Worm (Caenorhabditis elegans) whole organism, early embryonic: ENCODE results near the gene C05B5.11.
"Not testable (repeated sequence)": the region's sequence is repeated elsewhere in the genome, so short reads cannot be mapped to it uniquely, and the experiment has no call there.

Experiments
- B0310.2 ChIP-seq: sonication (generic microtip); optimal IDR thresholded peaks from 2 replicates; lab custom pipeline; 2016; ENCODE audit warnings: mild to moderate bottlenecking, missing genetic modification characterization, missing compliant biosample characterization
- F13C5.2 ChIP-seq: sonication (generic microtip); optimal IDR thresholded peaks from 2 replicates; lab custom pipeline; 2017; ENCODE audit warnings: mild to moderate bottlenecking, missing genetic modification characterization, inconsistent platforms, missing compliant biosample characterization
- aly-1 ChIP-seq: sonication (generic microtip); optimal IDR thresholded peaks from 2 replicates; lab custom pipeline; 2016; ENCODE audit warnings: missing genetic modification characterization, missing compliant biosample characterization
- ama-1 ChIP-seq: fragments of 150-350 bp; optimal IDR thresholded peaks from 2 replicates; lab custom pipeline; 2014
- ceh-13 ChIP-seq: fragments of 200-800 bp; sonication (Bioruptor generic); optimal IDR thresholded peaks from 2 replicates; lab custom pipeline; 2018; ENCODE audit warnings: mild to moderate bottlenecking, missing genetic modification characterization, missing compliant biosample characterization
- ceh-36 ChIP-seq: sonication (generic microtip); optimal IDR thresholded peaks from 2 replicates; lab custom pipeline; 2016; ENCODE audit warnings: missing genetic modification characterization, inconsistent platforms, missing compliant biosample characterization
- ets-7 ChIP-seq: sonication (generic microtip); optimal IDR thresholded peaks from 2 replicates; lab custom pipeline; 2016; ENCODE audit warnings: missing genotype, missing genetic modification characterization, missing compliant biosample characterization
- flt-1 ChIP-seq: fragments of 200-800 bp; sonication (Bioruptor generic); IDR thresholded peaks from 2 replicates; pipeline ENCODE4 v1.3.6; 2022; ENCODE audit warnings: missing genetic modification characterization, missing compliant biosample characterization
- hmbx-1 ChIP-seq: sonication (generic microtip); optimal IDR thresholded peaks from 2 replicates; lab custom pipeline; 2016; ENCODE audit warnings: mild to moderate bottlenecking, missing genetic modification characterization, missing compliant biosample characterization
- hmg-4 ChIP-seq: fragments of 200-800 bp; sonication (Bioruptor generic); optimal IDR thresholded peaks from 2 replicates; lab custom pipeline; 2018; ENCODE audit warnings: mild to moderate bottlenecking, missing genetic modification characterization, missing compliant biosample characterization
- hnd-1 ChIP-seq: sonication (generic microtip); optimal IDR thresholded peaks from 2 replicates; lab custom pipeline; 2016; ENCODE audit warnings: missing genetic modification characterization, missing compliant biosample characterization
- pes-1 ChIP-seq: fragments of 200-800 bp; sonication (Bioruptor generic); IDR thresholded peaks from 2 replicates; pipeline ENCODE4 v1.3.6; 2022; ENCODE audit warnings: missing genetic modification reagents, missing genetic modification characterization, missing compliant biosample characterization
- scrt-1 ChIP-seq: fragments of 200-800 bp; sonication (Bioruptor generic); IDR thresholded peaks from 2 replicates; pipeline ENCODE4 v1.3.6; 2022; ENCODE audit warnings: missing genetic modification characterization, missing compliant biosample characterization
- sea-1 ChIP-seq: fragments of 200-800 bp; sonication (Bioruptor generic); conservative IDR thresholded peaks from 2 replicates; pipeline ENCODE4 v1.3.6; 2022; ENCODE audit warnings: missing genetic modification characterization, missing compliant biosample characterization
- tbx-11 ChIP-seq: fragments of 200-800 bp; sonication (Bioruptor generic); IDR thresholded peaks from 2 replicates; pipeline ENCODE4 v1.3.6; 2022; ENCODE audit warnings: missing genetic modification characterization, missing compliant biosample characterization
- tbx-37 ChIP-seq: fragments of 200-800 bp; sonication (Bioruptor generic); conservative IDR thresholded peaks from 2 replicates; pipeline ENCODE4 v1.3.6; 2022; ENCODE audit warnings: missing genetic modification reagents, missing genetic modification characterization, missing compliant biosample characterization
- tra-4 ChIP-seq: sonication (generic microtip); optimal IDR thresholded peaks from 2 replicates; lab custom pipeline; 2017; ENCODE audit warnings: missing genetic modification characterization, missing compliant biosample characterization

Gene C05B5.11

DNA sequence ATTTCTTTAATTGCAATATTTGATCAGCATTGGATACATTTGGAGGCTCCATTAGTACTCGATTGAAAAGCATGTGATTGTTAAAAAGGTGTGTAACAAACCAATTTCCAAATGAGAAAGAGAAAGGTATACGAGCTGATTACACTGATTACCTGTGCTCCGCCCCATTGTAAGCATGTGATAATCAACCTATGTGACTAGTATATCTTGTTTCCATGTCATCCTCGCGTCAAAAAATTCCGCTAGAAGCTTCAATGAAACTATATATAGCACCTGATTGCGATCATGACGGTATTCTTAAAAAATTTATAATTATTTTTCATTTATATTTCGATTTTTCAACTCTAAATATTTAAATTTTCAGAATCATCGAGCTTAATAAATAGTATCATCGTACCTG, 26.2 kb downstream of the C05B5.11 start, which contains the start of gene M04D8.4:
TSS of gene M04D8.4 (minus strand) at position 101 of the 400 bp plus-strand sequence.
- TF ChIP-seq hnd-1 (tag; lab: Kevin White, UChicago): no peak

DNA sequence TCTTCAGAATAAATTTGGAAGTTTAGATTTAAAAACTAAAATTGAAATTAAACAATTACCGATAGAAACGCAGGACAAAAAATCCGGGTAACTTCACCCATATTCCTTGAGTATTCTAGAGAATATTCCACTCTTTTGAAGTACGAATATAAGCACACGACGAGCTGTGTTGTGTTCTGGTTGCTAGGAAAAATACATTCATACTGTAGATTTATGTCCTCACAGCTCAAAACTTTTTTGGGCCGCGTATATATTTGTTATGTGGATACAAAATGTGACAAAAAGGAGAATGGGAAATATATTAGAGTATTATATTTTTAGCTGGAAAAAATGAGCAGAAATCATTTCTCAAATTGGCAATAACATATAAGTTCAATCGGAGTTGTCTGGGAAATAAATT, 28.9 kb downstream of the C05B5.11 start, which contains the start of gene M04D8.5:
TSS of gene M04D8.5 (minus strand) at position 101 of the 400 bp plus-strand sequence.
- no peak for TF ChIP-seq tra-4 (tag; lab: Kevin White, UChicago)
- TF ChIP-seq ceh-13 (GFP tag; lab: Kevin White, UChicago): no peak
- no peak for TF ChIP-seq B0310.2
- no peak for TF ChIP-seq hmg-4 (GFP tag; lab: Kevin White, UChicago)
- no peak for TF ChIP-seq sea-1 (GFP tag; lab: Robert Waterston, UW)
- TF ChIP-seq hnd-1 (tag; lab: Kevin White, UChicago): no peak
- no peak for TF ChIP-seq pes-1
- no peak for TF ChIP-seq tbx-37 (GFP tag; lab: Robert Waterston, UW)
- no peak for TF ChIP-seq ama-1 (lab: Kevin White, UChicago)
- no peak for TF ChIP-seq aly-1 (tag; lab: Kevin White, UChicago)
- TF ChIP-seq ets-7 (tag; lab: Kevin White, UChicago): no peak
- TF ChIP-seq tbx-11 (GFP tag; lab: Robert Waterston, UW): no peak
- TF ChIP-seq flt-1: no peak
- TF ChIP-seq F13C5.2 (tag; lab: Kevin White, UChicago): no peak
- no peak for TF ChIP-seq hmbx-1 (tag; lab: Kevin White, UChicago)
- no peak for TF ChIP-seq scrt-1
- TF ChIP-seq ceh-36 (tag; lab: Kevin White, UChicago): no peak

- TF ChIP-seq ceh-13 (GFP tag; lab: Kevin White, UChicago): no peak
Observed at ce11 chrIII:10033881-10034280, 29.6 kb downstream of the C05B5.11 start, which contains the start of gene M04D8.8. Gene M04D8.8, plus strand, starts transcription at chrIII:10034181.

ce11 chrIII:10035783-10036182, 31.5 kb downstream of the C05B5.11 start, which contains the start of gene xbx-3:
Gene xbx-3, plus strand, starts transcription at chrIII:10035945.
- TF ChIP-seq ceh-36 (tag; lab: Kevin White, UChicago): no peak
- TF ChIP-seq ets-7 (tag; lab: Kevin White, UChicago): no peak
- no peak for TF ChIP-seq pes-1
- TF ChIP-seq flt-1: no peak
- no peak for TF ChIP-seq tra-4 (tag; lab: Kevin White, UChicago)
- no peak for TF ChIP-seq ama-1 (lab: Kevin White, UChicago)
- no peak for TF ChIP-seq hnd-1 (tag; lab: Kevin White, UChicago)
- TF ChIP-seq sea-1 (GFP tag; lab: Robert Waterston, UW): no peak
- no peak for TF ChIP-seq ceh-13 (GFP tag; lab: Kevin White, UChicago)
- no peak for TF ChIP-seq tbx-11 (GFP tag; lab: Robert Waterston, UW)
- TF ChIP-seq B0310.2: no peak
- no peak for TF ChIP-seq F13C5.2 (tag; lab: Kevin White, UChicago)

ce11 chrIII:10037150-10037549, 32.8 kb downstream of the C05B5.11 start, which contains the start of gene M04D8.7:
Gene M04D8.7, plus strand, starts transcription at chrIII:10037450.
- TF ChIP-seq flt-1: no peak
- no peak for TF ChIP-seq hmbx-1 (tag; lab: Kevin White, UChicago)
- TF ChIP-seq ceh-13 (GFP tag; lab: Kevin White, UChicago): no peak
- no peak for TF ChIP-seq ets-7 (tag; lab: Kevin White, UChicago)
- no peak for TF ChIP-seq B0310.2
- TF ChIP-seq pes-1: no peak
- TF ChIP-seq ceh-36 (tag; lab: Kevin White, UChicago): no peak
- TF ChIP-seq aly-1 (tag; lab: Kevin White, UChicago): no peak
- no peak for TF ChIP-seq sea-1 (GFP tag; lab: Robert Waterston, UW)
- TF ChIP-seq ama-1 (lab: Kevin White, UChicago): no peak
- no peak for TF ChIP-seq F13C5.2 (tag; lab: Kevin White, UChicago)
- no peak for TF ChIP-seq tra-4 (tag; lab: Kevin White, UChicago)

- TF ChIP-seq ceh-36 (tag; lab: Kevin White, UChicago): no peak
- no peak for TF ChIP-seq ceh-13 (GFP tag; lab: Kevin White, UChicago)
Observed at ce11 chrIII:10040013-10040412, 35.7 kb downstream of the C05B5.11 start, which contains the start of gene T16G12.7. Gene T16G12.7, minus strand, starts transcription at chrIII:10040113.

ce11 chrIII:10049682-10050081, 45.4 kb downstream of the C05B5.11 start, which contains the start of gene T16G12.1:
Gene T16G12.1, minus strand, starts transcription at chrIII:10049857.
- TF ChIP-seq tbx-11 (GFP tag; lab: Robert Waterston, UW): no peak
- TF ChIP-seq tra-4 (tag; lab: Kevin White, UChicago): no peak

DNA sequence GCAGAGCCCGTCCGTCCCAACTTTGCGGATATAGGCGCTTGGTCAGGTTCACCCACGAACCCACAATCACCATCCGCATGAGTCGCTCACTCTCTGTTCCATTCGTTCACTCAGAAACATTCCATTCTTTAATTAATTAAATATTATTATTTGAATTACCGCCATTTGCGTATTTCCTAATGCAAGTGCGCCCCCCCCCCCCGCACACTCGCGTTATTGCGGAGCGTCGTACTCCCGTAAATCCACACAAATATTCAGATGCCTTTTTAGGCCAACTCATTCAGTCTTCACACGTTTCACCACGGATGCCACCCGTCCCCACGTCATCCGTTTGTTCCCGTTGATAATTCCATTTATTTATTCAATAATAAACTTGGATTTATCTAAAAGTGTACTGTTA, 46.0 kb downstream of the C05B5.11 start, which contains the start of gene T16G12.3:
TSS of gene T16G12.3 (plus strand) at position 301 of the 400 bp plus-strand sequence.
- TF ChIP-seq ama-1 (lab: Kevin White, UChicago); hmbx-1 (tag; lab: Kevin White, UChicago); pes-1: not testable (repeated sequence)

DNA sequence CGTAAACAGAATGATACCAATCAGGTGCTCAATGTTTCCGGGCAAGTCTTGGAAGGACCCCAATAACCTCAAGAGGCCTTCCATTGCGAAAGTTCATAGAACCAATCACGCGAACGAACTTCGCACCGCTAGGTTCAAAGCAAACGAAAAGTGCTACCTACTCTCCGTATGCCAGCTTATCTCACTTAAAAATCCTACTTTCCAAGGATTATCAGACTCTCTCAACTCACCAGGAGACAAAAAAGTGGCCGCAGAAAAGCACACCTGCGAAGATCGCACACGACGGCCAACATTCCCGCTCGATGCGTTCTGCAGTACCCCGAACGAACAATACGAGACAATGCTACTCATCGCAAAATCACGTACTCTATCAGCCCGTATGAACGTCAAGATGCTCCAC, 49.0 kb downstream of the C05B5.11 start, which contains the start of gene T16G12.12:
TSS of gene T16G12.12 (plus strand) at position 301 of the 400 bp plus-strand sequence.
- not testable (repeated sequence) for TF ChIP-seq ets-7 (tag; lab: Kevin White, UChicago); sea-1 (GFP tag; lab: Robert Waterston, UW); hnd-1 (tag; lab: Kevin White, UChicago)
